Fruit fly (Drosophila melanogaster): Measurements from ENCODE around the gene CG42831.

Gene CG42831

DNA sequence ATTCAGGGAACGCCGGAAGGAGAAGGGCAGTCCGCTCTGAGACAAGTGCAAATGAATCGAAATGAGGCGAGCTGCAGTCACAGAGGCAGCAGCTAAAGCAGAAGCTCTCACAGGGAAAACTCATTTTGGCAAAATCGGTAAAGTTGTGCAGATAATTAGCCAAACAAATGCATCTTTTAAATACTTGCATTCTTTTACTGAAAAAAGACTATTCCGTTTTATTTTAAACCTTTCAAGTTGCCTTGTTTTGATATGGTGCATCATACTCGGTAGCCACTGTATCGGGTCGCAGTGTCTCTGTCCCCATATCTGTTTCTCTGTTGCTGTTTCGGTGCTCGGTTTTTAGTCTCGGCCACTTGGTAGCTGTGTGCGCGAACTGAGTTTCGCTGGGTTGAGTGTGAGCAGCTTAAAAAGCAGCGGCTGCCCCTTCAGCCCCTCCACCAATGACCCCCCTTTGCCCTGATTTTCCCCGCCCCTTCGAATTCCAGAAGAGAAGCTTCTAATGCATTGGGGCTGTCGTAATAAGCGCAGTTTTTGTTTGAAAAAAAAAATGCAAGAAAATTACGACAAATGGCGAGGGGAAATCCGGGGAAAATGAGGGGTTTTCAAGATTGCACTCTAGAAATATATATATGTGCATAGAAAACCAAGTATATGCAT, 38.1 kb upstream of the CG42831 start (continued):
- TF ChIP-seq Dll (GFP tag; IDR thresholded peaks at IDR 0.05; ENCODE audit: partially characterized antibody) (no peak), CG2875 (GFP tag; optimal IDR thresholded peaks at IDR 0.05) (peak; percentile 91), CG30403 (GFP tag; optimal IDR thresholded peaks at IDR 0.05) (peak; percentile 88), CG14667 (GFP tag; IDR thresholded peaks at IDR 0.05) (peak; percentile 91), scrt (GFP tag; optimal IDR thresholded peaks at IDR 0.05) (peak; percentile 57), CG12942 (GFP tag; optimal IDR thresholded peaks at IDR 0.05) (peak; percentile 85), nau (GFP tag; optimal IDR thresholded peaks at IDR 0.05) (peak; percentile 79), Opbp (GFP tag; IDR thresholded peaks at IDR 0.05; ENCODE audit: partially characterized antibody) (no peak), CG4282 (GFP tag; optimal IDR thresholded peaks at IDR 0.05) (peak; percentile 56), Asciz (GFP tag; optimal IDR thresholded peaks at IDR 0.05) (peak; percentile 92), Hand (GFP tag; optimal IDR thresholded peaks at IDR 0.05) (no peak), zf30C (GFP tag; optimal IDR thresholded peaks at IDR 0.05) (no peak), toy (GFP tag; IDR thresholded peaks at IDR 0.05) (peak; percentile 79), cato (GFP tag; optimal IDR thresholded peaks at IDR 0.05; ENCODE audit: borderline replicate concordance) (peak; percentile 78), Oli (tag; optimal IDR thresholded peaks at IDR 0.05) (peak; percentile 91), eyg (GFP tag; optimal IDR thresholded peaks at IDR 0.05) (peak; percentile 64), insv (GFP tag; optimal IDR thresholded peaks at IDR 0.05) (no peak), psq (GFP tag; optimal IDR thresholded peaks at IDR 0.05) (peak; percentile 35), gfzf (GFP tag; optimal IDR thresholded peaks at IDR 0.05) (no peak), lmd (GFP tag; IDR thresholded peaks at IDR 0.05) (peak; percentile 93), CG2678 (tag; optimal IDR thresholded peaks at IDR 0.05) (peak; percentile 87), Atf3 (GFP tag; optimal IDR thresholded peaks at IDR 0.05) (peak; percentile 80), ATbp (GFP tag; optimal IDR thresholded peaks at IDR 0.05) (peak; percentile 96), CG33213 (GFP tag; optimal IDR thresholded peaks at IDR 0.05) (peak; percentile 72), gcm2 (GFP tag; optimal IDR thresholded peaks at IDR 0.05) (peak; percentile 82), CG2116 (GFP tag; optimal IDR thresholded peaks at IDR 0.05) (peak; percentile 6), CG17385 (GFP tag; optimal IDR thresholded peaks at IDR 0.05) (peak; percentile 81), CG8089 (GFP tag; optimal IDR thresholded peaks at IDR 0.05) (peak; percentile 84), corto (GFP tag; optimal IDR thresholded peaks at IDR 0.05) (peak; percentile 98), Ets97D (GFP tag; optimal IDR thresholded peaks at IDR 0.05) (peak; percentile 51), zfh1 (GFP tag; IDR thresholded peaks at IDR 0.05) (peak; percentile 97), tll (GFP tag; optimal IDR thresholded peaks at IDR 0.05) (no peak), Blimp-1 (GFP tag; optimal IDR thresholded peaks at IDR 0.05) (peak; percentile 90), lilli (GFP tag; optimal IDR thresholded peaks at IDR 0.05) (peak; percentile 80), inv (GFP tag; IDR thresholded peaks at IDR 0.05; ENCODE audit: partially characterized antibody) (no peak), ham (GFP tag; IDR thresholded peaks at IDR 0.05) (no peak), D (optimal IDR thresholded peaks at IDR 0.05) (no peak), D (GFP tag; optimal IDR thresholded peaks at IDR 0.05) (peak; percentile 89), ken (GFP tag; IDR thresholded peaks at IDR 0.05) (peak; percentile 96), run (tag; optimal IDR thresholded peaks at IDR 0.05) (peak; percentile 84), pfk (GFP tag; optimal IDR thresholded peaks at IDR 0.05) (no peak), CTCF (GFP tag; optimal IDR thresholded peaks at IDR 0.05) (peak; percentile 48), C15 (GFP tag; IDR thresholded peaks at IDR 0.05) (peak; percentile 65; the same call in 1 of the 3 replicates), peb (GFP tag; IDR thresholded peaks at IDR 0.05) (peak; percentile 90), Ssrp (tag; optimal IDR thresholded peaks at IDR 0.05) (peak; percentile 88), Dbx (GFP tag; IDR thresholded peaks at IDR 0.05) (peak; percentile 47; the same call in 1 of the 3 replicates), CG12299 (tag; optimal IDR thresholded peaks at IDR 0.05) (peak; percentile 74), CG9876 (GFP tag; optimal IDR thresholded peaks at IDR 0.05) (peak; percentile 71), CG4328 (GFP tag; optimal IDR thresholded peaks at IDR 0.05) (no peak), Oaz (GFP tag; IDR thresholded peaks at IDR 0.05) (peak; percentile 87)

Measured in whole organism, embryonic.